Worm (Caenorhabditis elegans) whole organism, early embryonic: ENCODE data around the gene ins-5.

ENCODE experiments used
- B0310.2 ChIP-seq: sonication (generic microtip); optimal IDR thresholded peaks from 2 replicates; lab custom pipeline; 2016; ENCODE audit warnings: mild to moderate bottlenecking, missing genetic modification characterization, missing compliant biosample characterization
- F13C5.2 ChIP-seq: sonication (generic microtip); optimal IDR thresholded peaks from 2 replicates; lab custom pipeline; 2017; ENCODE audit warnings: mild to moderate bottlenecking, missing genetic modification characterization, inconsistent platforms, missing compliant biosample characterization
- aly-1 ChIP-seq: sonication (generic microtip); optimal IDR thresholded peaks from 2 replicates; lab custom pipeline; 2016; ENCODE audit warnings: missing genetic modification characterization, missing compliant biosample characterization
- ama-1 ChIP-seq: fragments of 150-350 bp; optimal IDR thresholded peaks from 2 replicates; lab custom pipeline; 2014
- flt-1 ChIP-seq: fragments of 200-800 bp; sonication (Bioruptor generic); IDR thresholded peaks from 2 replicates; pipeline ENCODE4 v1.3.6; 2022; ENCODE audit warnings: missing genetic modification characterization, missing compliant biosample characterization
- hmg-4 ChIP-seq: fragments of 200-800 bp; sonication (Bioruptor generic); optimal IDR thresholded peaks from 2 replicates; lab custom pipeline; 2018; ENCODE audit warnings: mild to moderate bottlenecking, missing genetic modification characterization, missing compliant biosample characterization
- hnd-1 ChIP-seq: sonication (generic microtip); optimal IDR thresholded peaks from 2 replicates; lab custom pipeline; 2016; ENCODE audit warnings: missing genetic modification characterization, missing compliant biosample characterization
- tbx-11 ChIP-seq: fragments of 200-800 bp; sonication (Bioruptor generic); IDR thresholded peaks from 2 replicates; pipeline ENCODE4 v1.3.6; 2022; ENCODE audit warnings: missing genetic modification characterization, missing compliant biosample characterization
- tbx-37 ChIP-seq: fragments of 200-800 bp; sonication (Bioruptor generic); conservative IDR thresholded peaks from 2 replicates; pipeline ENCODE4 v1.3.6; 2022; ENCODE audit warnings: missing genetic modification reagents, missing genetic modification characterization, missing compliant biosample characterization

- TF ChIP-seq B0310.2 (no peak), ama-1 (lab: Kevin White, UChicago) (no peak), aly-1 (tag; lab: Kevin White, UChicago) (no peak), tbx-11 (GFP tag; lab: Robert Waterston, UW) (no peak), hnd-1 (tag; lab: Kevin White, UChicago) (no peak), F13C5.2 (no peak), tbx-37 (GFP tag; lab: Robert Waterston, UW) (no peak), flt-1 (GFP tag; lab: Robert Waterston, UW) (no peak), hmg-4 (no peak)
Measured at ce11 chrII:5990668-5991067, 6.7 kb upstream of the ins-5 start, which contains the start of gene ins-3.
